Worm (Caenorhabditis elegans): ENCODE measurements around the gene tbc-6.

tbc-6 gene

DNA sequence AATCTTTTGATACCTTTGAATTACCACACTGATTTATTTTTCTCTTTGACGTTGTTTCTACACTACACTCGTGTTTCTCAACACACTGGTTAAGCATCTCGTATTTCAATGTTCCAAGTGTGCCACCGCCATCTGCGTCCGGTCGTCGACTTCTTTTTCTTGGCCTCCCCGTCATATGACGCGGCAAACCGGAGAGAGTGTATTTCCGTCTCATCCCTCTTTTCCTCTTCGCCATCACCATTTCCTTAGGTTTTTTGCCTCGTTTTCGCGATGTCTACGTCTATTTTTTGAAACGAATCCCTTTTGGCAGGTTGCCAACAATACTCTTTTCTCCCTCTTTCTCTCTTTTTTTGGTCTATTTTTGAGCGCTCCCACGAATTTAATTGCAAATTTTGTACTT is 8.9 kb upstream of the tbc-6 start (continued):
- TF ChIP-seq tra-1 (GFP tag; IDR thresholded peaks at IDR 0.05) (0 out of 2 replicates have a peak, but pooled peaks have one; percentile 52), unc-130 (GFP tag; optimal IDR thresholded peaks at IDR 0.05) (no peak), hif-1 (tag; optimal IDR thresholded peaks at IDR 0.05) (peak in 1 of 2 experiments; percentile 27)

DNA sequence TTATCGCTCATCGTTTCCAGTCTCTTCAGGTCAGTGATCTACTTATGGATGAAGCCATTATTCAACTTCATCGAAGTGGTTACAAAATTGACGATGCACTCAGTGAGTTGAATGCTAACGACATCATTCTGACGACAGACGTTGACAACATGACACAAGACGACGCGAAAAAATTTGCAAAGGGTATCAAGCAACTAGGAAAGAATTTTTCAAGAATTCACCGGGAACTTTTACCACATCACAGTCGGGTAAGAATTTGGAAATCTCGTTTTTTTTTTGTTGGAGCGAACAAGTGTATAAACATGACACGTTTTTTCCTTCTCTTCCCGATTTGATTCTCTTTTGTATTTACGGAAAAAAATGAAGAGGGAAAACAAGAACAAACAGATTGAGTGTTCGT is 7.3 kb upstream of the tbc-6 start:
- TF ChIP-seq unc-62 (GFP tag; optimal IDR thresholded peaks at IDR 0.05 in 1 of 2): peak in 1 of 2 experiments; percentile 93
- no peak for TF ChIP-seq unc-62 (tag; optimal IDR thresholded peaks at IDR 0.05)
- no peak for TF ChIP-seq lir-3 (tag; optimal IDR thresholded peaks at IDR 0.05)
- no peak for TF ChIP-seq lin-38 (GFP tag; IDR thresholded peaks at IDR 0.05)
- TF ChIP-seq nhr-102 (tag; optimal IDR thresholded peaks at IDR 0.05): no peak
- TF ChIP-seq daf-16 (GFP tag; optimal IDR thresholded peaks at IDR 0.05): no peak
- no peak for TF ChIP-seq daf-16 (tag; optimal IDR thresholded peaks at IDR 0.05)
- TF ChIP-seq Y48G9A.11 (GFP tag; IDR thresholded peaks at IDR 0.05): no peak
- TF ChIP-seq pha-4 (GFP tag; IDR thresholded peaks at IDR 0.05): no peak
- peak; percentile 13 for TF ChIP-seq pha-4 (tag; optimal IDR thresholded peaks at IDR 0.05)
- no peak for TF ChIP-seq aha-1 (tag)
- TF ChIP-seq mes-2 (tag; optimal IDR thresholded peaks at IDR 0.05; ENCODE audit: poor library complexity, severe bottlenecking): no peak
- TF ChIP-seq lin-39 (tag; optimal IDR thresholded peaks at IDR 0.05): no peak
- TF ChIP-seq saeg-2 (GFP tag; IDR thresholded peaks at IDR 0.05): no peak
- no peak for TF ChIP-seq nhr-77 (tag; optimal IDR thresholded peaks at IDR 0.05)

DNA sequence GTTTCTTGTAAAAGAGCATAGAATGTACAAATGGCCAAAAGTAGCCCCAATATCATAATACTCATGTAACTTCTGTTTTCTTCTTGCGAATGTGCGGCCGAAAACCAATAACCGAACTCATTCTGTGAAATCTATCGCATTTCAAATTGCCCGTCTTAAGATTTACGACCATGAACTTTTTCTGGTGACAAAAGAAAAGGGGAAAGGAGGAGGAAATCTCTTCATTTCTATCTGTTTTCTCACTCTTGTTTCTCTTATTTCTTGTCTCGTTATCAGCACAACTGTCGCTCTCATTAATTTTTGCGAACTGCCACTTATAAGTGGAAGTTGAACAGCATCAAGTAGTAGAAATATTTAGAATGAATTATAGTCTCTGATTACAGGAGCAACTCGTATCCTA is 6.8 kb upstream of the tbc-6 start:
- TF ChIP-seq lir-3 (tag; optimal IDR thresholded peaks at IDR 0.05) (no peak), daf-16 (GFP tag; optimal IDR thresholded peaks at IDR 0.05) (no peak), daf-16 (tag; optimal IDR thresholded peaks at IDR 0.05) (peak; percentile 20), dmd-6 (GFP tag; IDR thresholded peaks at IDR 0.05) (peak; percentile 38), hlh-11 (tag; optimal IDR thresholded peaks at IDR 0.05) (peak; percentile 48), unc-62 (GFP tag; optimal IDR thresholded peaks at IDR 0.05 in 1 of 2) (peak in 1 of 2 experiments; percentile 92), unc-62 (tag; optimal IDR thresholded peaks at IDR 0.05) (no peak), nhr-28 (tag; optimal IDR thresholded peaks at IDR 0.05) (peak; percentile 68), Y75B8A.6 (GFP tag; IDR thresholded peaks at IDR 0.05) (no peak), aha-1 (tag) (peak; percentile 31), mdl-1 (tag; optimal IDR thresholded peaks at IDR 0.05) (peak in 1 of 2 experiments; percentile 56)

DNA sequence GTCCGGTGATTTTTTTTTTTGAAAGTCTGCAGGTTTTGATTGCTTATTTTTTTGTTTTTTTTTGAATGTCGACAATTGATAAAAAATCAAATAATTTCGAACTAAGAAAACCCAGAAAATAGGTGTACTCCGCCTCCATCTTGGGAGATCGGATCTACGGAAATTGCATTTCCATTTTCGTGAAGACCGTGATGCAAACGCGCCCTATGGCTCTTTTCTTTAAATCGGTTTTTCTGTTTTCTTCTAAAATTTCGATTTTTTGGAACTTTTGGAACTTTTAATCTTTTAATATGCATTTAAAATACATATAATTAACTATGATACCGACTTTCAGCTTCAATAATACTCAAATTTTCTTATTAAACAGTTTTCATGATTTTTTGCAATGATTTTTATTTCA is 5.9 kb upstream of the tbc-6 start:
- peak; percentile 43 for TF ChIP-seq mes-2 (tag; optimal IDR thresholded peaks at IDR 0.05; ENCODE audit: poor library complexity, severe bottlenecking)
- TF ChIP-seq lin-38 (GFP tag; IDR thresholded peaks at IDR 0.05): peak; percentile 80
- TF ChIP-seq D1046.2 (GFP tag; IDR thresholded peaks at IDR 0.05): no peak
- TF ChIP-seq rbr-2 (tag; optimal IDR thresholded peaks at IDR 0.05): no peak

DNA sequence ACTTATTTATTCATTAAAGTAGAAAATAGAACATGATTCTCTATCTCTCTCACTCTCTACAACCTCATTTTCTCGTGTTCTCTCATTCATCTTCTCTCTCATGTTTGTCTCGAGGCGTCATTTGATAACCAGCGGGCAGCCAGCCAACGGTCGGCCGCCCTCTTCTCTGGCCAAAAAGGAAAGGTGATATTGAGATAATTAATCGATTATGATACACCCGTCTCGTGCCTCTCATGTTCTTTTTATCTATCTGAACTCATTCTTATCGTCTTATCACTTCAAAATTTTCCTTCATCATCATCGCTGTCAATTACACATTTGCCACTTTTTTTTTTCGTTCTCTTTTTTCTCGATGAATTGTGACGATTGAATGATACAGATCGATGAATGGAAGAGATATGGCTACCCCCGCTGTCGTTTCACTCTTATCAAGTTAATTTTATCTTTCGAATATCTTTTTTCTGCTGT is 5.2 kb upstream of the tbc-6 start:
- TF ChIP-seq spr-3 (GFP tag; optimal IDR thresholded peaks at IDR 0.05) (no peak), F37D6.2 (tag; optimal IDR thresholded peaks at IDR 0.05) (no peak), spr-1 (tag; optimal IDR thresholded peaks at IDR 0.05) (peak; percentile 44), lin-1 (GFP tag; IDR thresholded peaks at IDR 0.05) (peak; percentile 96), skn-1 (tag; optimal IDR thresholded peaks at IDR 0.05) (no peak), cey-2 (tag; optimal IDR thresholded peaks at IDR 0.05; ENCODE audit: borderline replicate concordance, insufficient read depth) (peak; percentile 94), T26A8.4 (GFP tag; IDR thresholded peaks at IDR 0.05) (peak; percentile 48), ces-1 (GFP tag; optimal IDR thresholded peaks at IDR 0.05) (no peak), dmd-9 (GFP tag; IDR thresholded peaks at IDR 0.05) (no peak), egl-43 (GFP tag; IDR thresholded peaks at IDR 0.05) (no peak), aha-1 (tag) (peak; percentile 97), unc-39 (tag; optimal IDR thresholded peaks at IDR 0.05) (no peak), nhr-28 (tag; optimal IDR thresholded peaks at IDR 0.05) (peak; percentile 99), aly-2 (tag; optimal IDR thresholded peaks at IDR 0.05) (no peak), nhr-76 (tag; optimal IDR thresholded peaks at IDR 0.05) (peak; percentile 43), ZK546.5 (tag; optimal IDR thresholded peaks at IDR 0.05) (no peak), Y5F2A.4 (GFP tag; optimal IDR thresholded peaks at IDR 0.05) (no peak), Y105C5A.15 (GFP tag; IDR thresholded peaks at IDR 0.05) (no peak), ceh-82 (tag; optimal IDR thresholded peaks at IDR 0.05) (no peak), daf-19 (GFP tag; conservative IDR thresholded peaks at IDR 0.05) (no peak), lin-29 (GFP tag; IDR thresholded peaks at IDR 0.05) (no peak), nhr-77 (tag; optimal IDR thresholded peaks at IDR 0.05) (peak; percentile 96), snpc-4 (tag; optimal IDR thresholded peaks at IDR 0.05) (no peak)

Data from whole organism, L4 larva.